Fruit fly (Drosophila melanogaster): Measurements from ENCODE around the gene Dred.

Gene Dred

dm6 chr3L:19516547-19516946 is 27.5 kb downstream of the Dred start (continued):
- TF ChIP-seq CG31627 (GFP tag; optimal IDR thresholded peaks at IDR 0.05) = peak; percentile 75
- peak; percentile 63 for TF ChIP-seq CG11902 (GFP tag; optimal IDR thresholded peaks at IDR 0.05)
- no peak for TF ChIP-seq Hr38 (GFP tag; optimal IDR thresholded peaks at IDR 0.05)
- no peak for TF ChIP-seq dsx (GFP tag; optimal IDR thresholded peaks at IDR 0.05; ENCODE audit: poor library complexity, severe bottlenecking)
- no peak for TF ChIP-seq CG9139 (GFP tag; optimal IDR thresholded peaks at IDR 0.05)
- no peak for TF ChIP-seq esn (GFP tag; optimal IDR thresholded peaks at IDR 0.05)
- TF ChIP-seq acj6 (GFP tag; optimal IDR thresholded peaks at IDR 0.05) = peak; percentile 40
- TF ChIP-seq eg (GFP tag; IDR thresholded peaks at IDR 0.05) = peak; percentile 75
- TF ChIP-seq Eip75B (GFP tag; optimal IDR thresholded peaks at IDR 0.05) = peak; percentile 71
- TF ChIP-seq CG7368 (GFP tag; optimal IDR thresholded peaks at IDR 0.05) = peak; percentile 55
- no peak for TF ChIP-seq ss (GFP tag; optimal IDR thresholded peaks at IDR 0.05)
- TF ChIP-seq CG8632 (GFP tag; optimal IDR thresholded peaks at IDR 0.05) = no peak
- no peak for TF ChIP-seq vri (GFP tag; optimal IDR thresholded peaks at IDR 0.05)
- no peak for TF ChIP-seq CG32006 (GFP tag; optimal IDR thresholded peaks at IDR 0.05)

- no peak for TF ChIP-seq dac (GFP tag; optimal IDR thresholded peaks at IDR 0.05)
- peak; percentile 22 for TF ChIP-seq svp (GFP tag)
Observed at dm6 chr3L:19512672-19513071, 31.3 kb downstream of the Dred start.

dm6 chr3L:19504719-19505118 is 39.3 kb downstream of the Dred start:
- TF ChIP-seq Eip78C (GFP tag) (peak; percentile 38), pdm3 (GFP tag; optimal IDR thresholded peaks at IDR 0.05) (no peak), fkh (GFP tag; optimal IDR thresholded peaks at IDR 0.05) (peak; percentile 78), vri (GFP tag; optimal IDR thresholded peaks at IDR 0.05) (peak; percentile 15)

- TF ChIP-seq CG8319 (GFP tag; optimal IDR thresholded peaks at IDR 0.05) (no peak), pdm3 (GFP tag; optimal IDR thresholded peaks at IDR 0.05) (no peak), Eip93F (GFP tag; optimal IDR thresholded peaks at IDR 0.05) (no peak), CG9139 (GFP tag; optimal IDR thresholded peaks at IDR 0.05) (no peak), CG7368 (GFP tag; optimal IDR thresholded peaks at IDR 0.05) (no peak), Sox102F (GFP tag; optimal IDR thresholded peaks at IDR 0.05) (no peak), Smox (GFP tag; optimal IDR thresholded peaks at IDR 0.05) (no peak), fd59A (GFP tag; optimal IDR thresholded peaks at IDR 0.05) (no peak), achi (GFP tag; optimal IDR thresholded peaks at IDR 0.05) (no peak), CG8119 (GFP tag; IDR thresholded peaks at IDR 0.05) (no peak), CG8632 (GFP tag; optimal IDR thresholded peaks at IDR 0.05) (no peak), eg (GFP tag; IDR thresholded peaks at IDR 0.05) (no peak)
Observed at dm6 chr3L:19503770-19504169, 40.2 kb downstream of the Dred start, which contains the start of gene CG9452. Gene CG9452, minus strand, starts transcription at chr3L:19503870.

- TF ChIP-seq CG32006 (GFP tag; optimal IDR thresholded peaks at IDR 0.05) = no peak
- TF ChIP-seq OdsH (GFP tag; optimal IDR thresholded peaks at IDR 0.05) = no peak
- no peak for TF ChIP-seq Ets21C (GFP tag; optimal IDR thresholded peaks at IDR 0.05)
- no peak for TF ChIP-seq Eip78C (GFP tag)
- TF ChIP-seq CG11902 (GFP tag; optimal IDR thresholded peaks at IDR 0.05) = no peak
- TF ChIP-seq Sox14 (GFP tag; optimal IDR thresholded peaks at IDR 0.05) = no peak
- TF ChIP-seq CG15336 (GFP tag; IDR thresholded peaks at IDR 0.05) = no peak
- TF ChIP-seq CG8319 (GFP tag; optimal IDR thresholded peaks at IDR 0.05) = no peak
- TF ChIP-seq Lpt (GFP tag; optimal IDR thresholded peaks at IDR 0.05) = no peak
- no peak for TF ChIP-seq CG6163 (GFP tag; IDR thresholded peaks at IDR 0.05)
- TF ChIP-seq CG8632 (GFP tag; optimal IDR thresholded peaks at IDR 0.05) = no peak
- TF ChIP-seq Ets96B (tag; optimal IDR thresholded peaks at IDR 0.05) = no peak
- TF ChIP-seq CG11294 (GFP tag; IDR thresholded peaks at IDR 0.05) = no peak
- no peak for TF ChIP-seq CG6808 (GFP tag; optimal IDR thresholded peaks at IDR 0.05)
- TF ChIP-seq CG7368 (GFP tag; optimal IDR thresholded peaks at IDR 0.05) = no peak
- no peak for TF ChIP-seq CG10631 (GFP tag; optimal IDR thresholded peaks at IDR 0.05)
- no peak for TF ChIP-seq topi (GFP tag; optimal IDR thresholded peaks at IDR 0.05)
- no peak for TF ChIP-seq Sox102F (GFP tag; optimal IDR thresholded peaks at IDR 0.05)
- no peak for TF ChIP-seq CG1621 (tag; optimal IDR thresholded peaks at IDR 0.05)
Observed at dm6 chr3L:19500698-19501097, 43.3 kb downstream of the Dred start, which contains the start of gene CG9451. Gene CG9451, minus strand, starts transcription at chr3L:19500798.

All from whole organism, prepupa.